Fruit fly (Drosophila melanogaster) whole organism, embryonic: Measurements from ENCODE around the gene Ldsdh1.

Experiments
- ATbp ChIP-seq: fragments of 200-800 bp; sonication (Bioruptor generic); optimal IDR thresholded peaks from 2 replicates; lab custom pipeline; 2017; ENCODE audit warnings: missing biosample characterization, mild to moderate bottlenecking, missing genetic modification characterization, missing genetic modification reagents
- CG1024 ChIP-seq: fragments of 200-800 bp; sonication (Bioruptor generic); IDR thresholded peaks from 2 replicates; pipeline ENCODE4 v1.3.6; 2022; ENCODE audit warnings: missing biosample characterization, missing genetic modification characterization
- CG10274 ChIP-seq: fragments of 200-800 bp; sonication (Bioruptor generic); optimal IDR thresholded peaks from 3 replicates; lab custom pipeline; 2017; ENCODE audit warnings: missing biosample characterization, mild to moderate bottlenecking, missing genetic modification characterization
- CG10431 ChIP-seq: fragments of 200-800 bp; sonication (Bioruptor generic); optimal IDR thresholded peaks from 3 replicates; lab custom pipeline; 2018; ENCODE audit warnings: missing biosample characterization, mild to moderate bottlenecking, missing genetic modification characterization
- CG11560 ChIP-seq: fragments of 200-800 bp; sonication (Bioruptor generic); IDR thresholded peaks from 3 replicates; pipeline ENCODE4 v1.3.6; 2022; ENCODE audit warnings: missing biosample characterization, missing genetic modification characterization
- CG14710 ChIP-seq: fragments of 200-800 bp; sonication (Bioruptor generic); optimal IDR thresholded peaks from 3 replicates; lab custom pipeline; 2019; ENCODE audit warnings: missing biosample characterization, mild to moderate bottlenecking, missing genetic modification characterization, moderate library complexity
- CG15269 ChIP-seq: fragments of 200-800 bp; sonication (Bioruptor generic); optimal IDR thresholded peaks from 2 replicates; lab custom pipeline; 2018; ENCODE audit warnings: missing biosample characterization, mild to moderate bottlenecking, missing genetic modification characterization, moderate library complexity
- CG17186 ChIP-seq: fragments of 200-800 bp; sonication (Bioruptor generic); optimal IDR thresholded peaks from 3 replicates; lab custom pipeline; 2017; ENCODE audit warnings: missing biosample characterization, missing genetic modification reagents, missing genetic modification characterization
- CG2120 ChIP-seq: fragments of 200-800 bp; sonication (Bioruptor generic); optimal IDR thresholded peaks from 3 replicates; lab custom pipeline; 2016; ENCODE audit warnings: missing biosample characterization, missing genetic modification characterization
- CG2875 ChIP-seq: fragments of 200-800 bp; sonication (Bioruptor generic); optimal IDR thresholded peaks from 2 replicates; lab custom pipeline; 2017; ENCODE audit warnings: missing biosample characterization, mild to moderate bottlenecking, missing genetic modification characterization, missing genetic modification reagents
- CG2889 ChIP-seq: fragments of 200-800 bp; sonication (Bioruptor generic); IDR thresholded peaks from 3 replicates; pipeline ENCODE4 v1.3.6; 2022; ENCODE audit warnings: missing biosample characterization, missing genetic modification characterization
- CG31441 ChIP-seq: fragments of 200-800 bp; sonication (Bioruptor generic); IDR thresholded peaks from 2 replicates; pipeline ENCODE4 v1.3.6; 2022; ENCODE audit warnings: missing biosample characterization, missing genetic modification characterization
- CG3838 ChIP-seq: fragments of 200-800 bp; sonication (Bioruptor generic); optimal IDR thresholded peaks from 3 replicates; lab custom pipeline; 2016; ENCODE audit warnings: missing biosample characterization, missing genetic modification characterization
- CG4820 ChIP-seq: fragments of 200-800 bp; sonication (Bioruptor generic); optimal IDR thresholded peaks from 3 replicates; lab custom pipeline; 2016; ENCODE audit warnings: missing biosample characterization, missing genetic modification characterization
- CG6791 ChIP-seq: fragments of 200-800 bp; sonication (Bioruptor generic); IDR thresholded peaks from 3 replicates; pipeline ENCODE4 v1.3.6; 2022; ENCODE audit warnings: missing biosample characterization, missing genetic modification characterization; ENCODE audit not compliant: partially characterized antibody
- CG7987 ChIP-seq: fragments of 200-800 bp; sonication (Bioruptor generic); optimal IDR thresholded peaks from 2 replicates; lab custom pipeline; 2018; ENCODE audit warnings: missing biosample characterization, mild to moderate bottlenecking, missing genetic modification characterization, moderate library complexity
- CG8290 ChIP-seq, 3 experiments: fragments of 200-800 bp; sonication (Bioruptor generic); optimal IDR thresholded peaks; 2 replicates each; lab custom pipeline; 2016 to 2019; ENCODE audit warnings: missing biosample characterization in 3 of 3, missing genetic modification characterization in 3 of 3, mild to moderate bottlenecking in 2 of 3, moderate library complexity in 1 of 3
- CG8359 ChIP-seq: fragments of 200-800 bp; sonication (Bioruptor generic); optimal IDR thresholded peaks from 2 replicates; lab custom pipeline; 2017; ENCODE audit warnings: missing biosample characterization, mild to moderate bottlenecking, missing genetic modification characterization, borderline replicate concordance
- CG9437 ChIP-seq: fragments of 200-800 bp; sonication (Bioruptor generic); optimal IDR thresholded peaks from 2 replicates; lab custom pipeline; 2018; ENCODE audit warnings: missing biosample characterization, mild to moderate bottlenecking, missing genetic modification characterization
- Doc3 ChIP-seq: fragments of 200-800 bp; sonication (Bioruptor generic); IDR thresholded peaks from 3 replicates; pipeline ENCODE4 v1.3.6; 2022; ENCODE audit warnings: missing biosample characterization, missing genetic modification characterization; ENCODE audit not compliant: partially characterized antibody
- Dref ChIP-seq: fragments of 200-800 bp; sonication (Bioruptor generic); IDR thresholded peaks from 2 replicates; pipeline ENCODE4 v1.3.6; 2022; ENCODE audit warnings: missing biosample characterization, missing genetic modification characterization
- Drgx ChIP-seq: fragments of 200-800 bp; sonication (Bioruptor generic); IDR thresholded peaks from 2 replicates; pipeline ENCODE4 v1.3.6; 2022; ENCODE audit warnings: missing biosample characterization, missing genetic modification characterization
- Fer2 ChIP-seq: fragments of 200-800 bp; sonication (Bioruptor generic); optimal IDR thresholded peaks from 2 replicates; lab custom pipeline; 2018; ENCODE audit warnings: missing biosample characterization, mild to moderate bottlenecking, missing genetic modification characterization, moderate library complexity
- GATAe ChIP-seq: fragments of 200-800 bp; sonication (Bioruptor generic); conservative IDR thresholded peaks from 2 replicates; pipeline ENCODE4 v1.3.6; 2022; ENCODE audit warnings: missing biosample characterization, missing genetic modification characterization
- HmgD ChIP-seq: fragments of 200-800 bp; sonication (Bioruptor generic); optimal IDR thresholded peaks from 3 replicates; lab custom pipeline; 2016; ENCODE audit warnings: missing biosample characterization, missing genetic modification characterization
- MBD-R2 ChIP-seq: fragments of 200-800 bp; sonication (Bioruptor generic); IDR thresholded peaks from 2 replicates; pipeline ENCODE4 v1.3.6; 2022; ENCODE audit warnings: missing biosample characterization, missing genetic modification characterization
- Max ChIP-seq: fragments of 200-800 bp; sonication (Bioruptor generic); optimal IDR thresholded peaks from 2 replicates; lab custom pipeline; 2016; ENCODE audit warnings: missing biosample characterization, mild to moderate bottlenecking, missing genetic modification characterization
- Med ChIP-seq: fragments of 200-800 bp; sonication (Bioruptor generic); peaks from one replicate; lab custom pipeline; 2016; ENCODE audit warnings: missing biosample characterization, missing genetic modification characterization, mild to moderate bottlenecking, inconsistent platforms, moderate library complexity
- Nf-YC ChIP-seq: fragments of 200-800 bp; optimal IDR thresholded peaks from 3 replicates; lab custom pipeline; 2019; ENCODE audit warnings: missing biosample characterization, mild to moderate bottlenecking, missing genetic modification characterization, moderate library complexity
- Six4 ChIP-seq: fragments of 200-800 bp; sonication (Bioruptor generic); optimal IDR thresholded peaks from 2 replicates; lab custom pipeline; 2016; ENCODE audit warnings: missing biosample characterization, missing genetic modification characterization
- Sry-β ChIP-seq: fragments of 200-800 bp; sonication (Bioruptor generic); optimal IDR thresholded peaks from 2 replicates; lab custom pipeline; 2018; ENCODE audit warnings: missing biosample characterization, mild to moderate bottlenecking, missing genetic modification characterization, moderate library complexity
- al ChIP-seq: fragments of 200-800 bp; sonication (Bioruptor generic); IDR thresholded peaks from 2 replicates; pipeline ENCODE4 v1.3.6; 2022; ENCODE audit warnings: missing biosample characterization, missing genetic modification characterization
- ap ChIP-seq: fragments of 200-800 bp; sonication (Bioruptor generic); IDR thresholded peaks from 2 replicates; pipeline ENCODE4 v1.3.6; 2022; ENCODE audit warnings: missing biosample characterization, missing genetic modification characterization
- ci ChIP-seq: fragments of 200-800 bp; sonication (Bioruptor generic); IDR thresholded peaks from 3 replicates; pipeline ENCODE4 v1.3.6; 2022; ENCODE audit warnings: missing biosample characterization, missing genetic modification characterization
- ewg ChIP-seq: fragments of 200-800 bp; sonication (Bioruptor generic); optimal IDR thresholded peaks from 3 replicates; lab custom pipeline; 2017; ENCODE audit warnings: mild to moderate bottlenecking, missing biosample characterization, missing genetic modification reagents, missing genetic modification characterization
- gsb ChIP-seq: fragments of 200-800 bp; sonication (Bioruptor generic); IDR thresholded peaks from 2 replicates; pipeline ENCODE4 v1.3.6; 2022; ENCODE audit warnings: missing biosample characterization, missing genetic modification characterization
- h ChIP-seq: fragments of >200 bp; optimal IDR thresholded peaks from 2 replicates; lab custom pipeline; 2017
- hbn ChIP-seq: fragments of 200-800 bp; sonication (Bioruptor generic); IDR thresholded peaks from 2 replicates; pipeline ENCODE4 v1.3.6; 2022; ENCODE audit warnings: missing biosample characterization, missing genetic modification characterization; ENCODE audit not compliant: partially characterized antibody
- insv ChIP-seq, 2 experiments: fragments of 200-800 bp; sonication (Bioruptor generic); optimal IDR thresholded peaks; 3 replicates each; lab custom pipeline; 2016 to 2018; ENCODE audit warnings: missing biosample characterization in 2 of 2, missing genetic modification characterization in 2 of 2
- jigr1 ChIP-seq: fragments of 200-800 bp; sonication (Bioruptor generic); IDR thresholded peaks from 3 replicates; pipeline ENCODE4 v1.3.6; 2022; ENCODE audit warnings: missing biosample characterization, missing genetic modification characterization
- lmd ChIP-seq: fragments of 200-800 bp; sonication (Bioruptor generic); IDR thresholded peaks from 2 replicates; pipeline ENCODE4 v1.3.6; 2022; ENCODE audit warnings: missing biosample characterization, missing genetic modification characterization
- odd ChIP-seq: fragments of 200-800 bp; sonication (Bioruptor generic); optimal IDR thresholded peaks from 2 replicates; lab custom pipeline; 2017; ENCODE audit warnings: missing biosample characterization, mild to moderate bottlenecking, missing genetic modification characterization
- org-1 ChIP-seq: fragments of 200-800 bp; sonication (Bioruptor generic); optimal IDR thresholded peaks from 2 replicates; lab custom pipeline; 2017; ENCODE audit warnings: missing biosample characterization, missing genetic modification characterization
- pb ChIP-seq: fragments of 200-800 bp; sonication (Bioruptor generic); optimal IDR thresholded peaks from 3 replicates; lab custom pipeline; 2016; ENCODE audit warnings: missing biosample characterization, missing genetic modification characterization
- pros ChIP-seq: fragments of 200-800 bp; sonication (Bioruptor generic); optimal IDR thresholded peaks from 3 replicates; lab custom pipeline; 2019; ENCODE audit warnings: missing biosample characterization, mild to moderate bottlenecking, missing genetic modification characterization, moderate library complexity
- sens ChIP-seq: fragments of 200-800 bp; sonication (Bioruptor generic); peaks from one replicate; lab custom pipeline; 2016; ENCODE audit warnings: missing biosample characterization, missing genetic modification characterization
- sens-2 ChIP-seq: fragments of 200-800 bp; sonication (Bioruptor generic); IDR thresholded peaks from 2 replicates; pipeline ENCODE4 v1.3.6; 2022; ENCODE audit warnings: missing biosample characterization, missing genetic modification characterization
- slou ChIP-seq: fragments of 200-800 bp; sonication (Bioruptor generic); optimal IDR thresholded peaks from 3 replicates; lab custom pipeline; 2016; ENCODE audit warnings: missing biosample characterization, missing genetic modification characterization
- unpg ChIP-seq: fragments of 200-800 bp; sonication (Bioruptor generic); optimal IDR thresholded peaks from 3 replicates; lab custom pipeline; 2018; ENCODE audit warnings: missing biosample characterization, mild to moderate bottlenecking, missing genetic modification characterization, moderate library complexity

Ldsdh1 gene

DNA sequence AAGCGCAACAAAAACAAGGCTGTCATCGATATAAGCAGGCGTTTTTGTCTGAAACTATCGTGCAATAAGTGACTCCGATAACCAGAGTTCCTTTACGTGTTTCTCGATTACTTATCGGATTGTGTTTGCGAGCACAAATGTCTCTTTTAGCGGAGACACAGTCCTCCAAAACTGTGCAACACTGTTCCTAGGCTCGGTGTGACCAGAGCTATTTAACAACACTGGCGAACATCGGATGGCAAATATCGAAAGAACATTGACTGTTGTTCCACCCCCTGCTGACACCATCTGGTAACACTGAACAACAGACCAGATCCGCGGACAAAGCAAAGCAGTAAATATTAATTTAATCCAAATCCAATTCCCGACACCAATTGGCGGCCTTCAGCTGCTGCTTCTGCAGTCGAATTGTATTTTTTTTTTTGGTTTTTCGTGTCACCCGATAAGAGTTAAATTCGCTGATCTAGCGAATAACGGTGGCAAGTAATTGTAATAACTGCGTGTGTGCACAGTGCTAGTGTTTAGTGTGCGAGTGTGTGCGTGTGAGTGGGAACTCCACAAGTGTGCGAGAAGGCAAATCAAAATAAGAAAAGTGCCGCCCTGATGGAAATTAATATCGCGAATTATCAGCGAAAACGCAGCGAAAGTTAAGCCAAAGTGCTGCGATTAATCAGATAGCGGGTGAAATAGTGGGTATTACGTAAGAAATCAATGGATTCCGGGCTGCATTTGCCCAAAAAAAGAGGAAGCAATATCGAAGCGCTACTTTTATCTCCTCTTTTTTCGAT, 19.8 kb downstream of the Ldsdh1 start, which contains the start of gene mys (continued):
- peak; percentile 57 for TF ChIP-seq al (GFP tag; lab: Robert Waterston, UW)
- TF ChIP-seq CG3838 (GFP tag; lab: Kevin White, UChicago), result no peak
- TF ChIP-seq Six4 (GFP tag; lab: Kevin White, UChicago), result peak; percentile 55
- TF ChIP-seq ap (GFP tag; lab: Robert Waterston, UW), result no peak
- peak; percentile 65 for TF ChIP-seq CG8290 (GFP tag; optimal IDR thresholded peaks at IDR 0.05; lab: Kevin White, UChicago)
- TF ChIP-seq CG8290 (tag; optimal IDR thresholded peaks at IDR 0.05; lab: Kevin White, UChicago), result peak in 1 of 2 experiments; percentile 96
- TF ChIP-seq CG6791 (GFP tag; lab: Robert Waterston, UW), result peak; percentile 93
- TF ChIP-seq h (lab: Kevin White, UChicago), result no peak
- peak; percentile 8 for TF ChIP-seq org-1 (GFP tag; lab: Kevin White, UChicago)
- TF ChIP-seq insv (GFP tag; optimal IDR thresholded peaks at IDR 0.05; lab: Kevin White, UChicago), result peak in 1 of 2 experiments; percentile 91
- peak; percentile 13; the same call in 1 of the 2 replicates for TF ChIP-seq Drgx (GFP tag; lab: Robert Waterston, UW)
- peak; percentile 17 for TF ChIP-seq odd (GFP tag; lab: Kevin White, UChicago)
- TF ChIP-seq MBD-R2 (GFP tag; lab: Robert Waterston, UW), result peak; percentile 59
- no peak for TF ChIP-seq CG10431 (GFP tag; lab: Kevin White, UChicago)
- TF ChIP-seq Nf-YC, result peak; percentile 44
- TF ChIP-seq slou (GFP tag; lab: Kevin White, UChicago), result peak; percentile 42
- TF ChIP-seq Sry-β (GFP tag; lab: Kevin White, UChicago), result no peak
- TF ChIP-seq sens (GFP tag; lab: Kevin White, UChicago), result peak; percentile 86
- peak; percentile 98 for TF ChIP-seq Med
- TF ChIP-seq CG2120 (GFP tag; lab: Kevin White, UChicago), result peak; percentile 87
- TF ChIP-seq ewg (GFP tag; lab: Kevin White, UChicago), result no peak
- TF ChIP-seq CG7987 (GFP tag; lab: Kevin White, UChicago), result peak; percentile 77
- no peak for TF ChIP-seq pros (GFP tag; lab: Kevin White, UChicago)
- TF ChIP-seq CG31441 (GFP tag; lab: Robert Waterston, UW), result no peak
- peak; percentile 14 for TF ChIP-seq CG15269 (tag; lab: Kevin White, UChicago)
- TF ChIP-seq GATAe, result no peak
- TF ChIP-seq sens-2, result no peak
- no peak for TF ChIP-seq CG10274 (GFP tag; lab: Kevin White, UChicago)
- peak; percentile 89 for TF ChIP-seq Doc3 (GFP tag; lab: Robert Waterston, UW)
- TF ChIP-seq ci (GFP tag; lab: Robert Waterston, UW), result peak; percentile 83
- peak; percentile 83 for TF ChIP-seq HmgD (GFP tag; lab: Kevin White, UChicago)
- TF ChIP-seq CG8359, result no peak
- TF ChIP-seq CG1024 (GFP tag; lab: Robert Waterston, UW), result 0 out of 2 replicates have a peak, but pooled peaks have one; percentile 28
- peak; percentile 15 for TF ChIP-seq pb
- TF ChIP-seq CG17186 (GFP tag; lab: Kevin White, UChicago), result peak; percentile 91
- peak; percentile 47 for TF ChIP-seq unpg (GFP tag; lab: Kevin White, UChicago)
- TF ChIP-seq jigr1 (GFP tag; lab: Robert Waterston, UW), result no peak
- no peak for TF ChIP-seq ATbp (GFP tag; lab: Kevin White, UChicago)
- TF ChIP-seq lmd (GFP tag; lab: Robert Waterston, UW), result peak; percentile 38; the same call in 1 of the 2 replicates
- peak; percentile 10 for TF ChIP-seq CG2875 (GFP tag; lab: Kevin White, UChicago)
- peak; percentile 95 for TF ChIP-seq Dref
- TF ChIP-seq CG2889 (GFP tag; lab: Robert Waterston, UW), result peak; percentile 48; the same call in 1 of the 3 replicates
- TF ChIP-seq Max (GFP tag; lab: Kevin White, UChicago), result no peak
- peak; percentile 85 for TF ChIP-seq CG14710 (tag; lab: Kevin White, UChicago)
- TF ChIP-seq Fer2 (tag; lab: Kevin White, UChicago), result no peak
- peak; percentile 74; the same call in 1 of the 3 replicates for TF ChIP-seq CG11560
- TF ChIP-seq CG9437 (GFP tag; lab: Kevin White, UChicago), result peak; percentile 99
- TF ChIP-seq CG4820 (GFP tag; lab: Kevin White, UChicago), result peak; percentile 46
- 0 out of 2 replicates have a peak, but pooled peaks have one; percentile 33 for TF ChIP-seq gsb (GFP tag; lab: Robert Waterston, UW)
- TF ChIP-seq hbn, result peak; percentile 94
